Worm (Caenorhabditis elegans) whole organism, L4 larva: ENCODE data around the gene srg-38.
A peak's percentile ranks its signal among the peaks of the same experiment; 100 is the strongest.

Experiments
- D1046.2 ChIP-seq: fragments of 200-800 bp; sonication (Bioruptor generic); IDR thresholded peaks from 2 replicates; pipeline ENCODE4 v1.3.6; 2022; ENCODE audit warnings: missing genetic modification characterization, missing compliant biosample characterization
- F10B5.3 ChIP-seq: sonication (generic microtip); optimal IDR thresholded peaks from 2 replicates; lab custom pipeline; 2016; ENCODE audit warnings: mild to moderate bottlenecking, missing genetic modification characterization, missing compliant biosample characterization
- F49E8.2 ChIP-seq: sonication (generic microtip); optimal IDR thresholded peaks from 2 replicates; lab custom pipeline; 2016; ENCODE audit warnings: missing compliant biosample characterization, mild to moderate bottlenecking, missing genetic modification characterization, borderline replicate concordance
- T26A8.4 ChIP-seq: fragments of 200-800 bp; sonication (Bioruptor generic); IDR thresholded peaks from 2 replicates; pipeline ENCODE4 v1.3.6; 2022; ENCODE audit warnings: missing genetic modification characterization, missing compliant biosample characterization
- Y105C5A.15 ChIP-seq: fragments of 200-800 bp; sonication (Bioruptor generic); IDR thresholded peaks from 2 replicates; pipeline ENCODE4 v1.3.6; 2022; ENCODE audit warnings: missing genetic modification characterization, missing compliant biosample characterization
- Y5F2A.4 ChIP-seq: fragments of 200-800 bp; sonication (Bioruptor generic); optimal IDR thresholded peaks from 2 replicates; lab custom pipeline; 2018; ENCODE audit warnings: mild to moderate bottlenecking, missing genetic modification characterization, missing compliant biosample characterization
- Y75B8A.6 ChIP-seq: fragments of 200-800 bp; sonication (Bioruptor generic); IDR thresholded peaks from 2 replicates; pipeline ENCODE4 v1.3.6; 2022; ENCODE audit warnings: missing genetic modification reagents, missing genetic modification characterization, missing compliant biosample characterization
- ZK337.2 ChIP-seq: fragments of 200-800 bp; sonication (Bioruptor generic); IDR thresholded peaks from 2 replicates; pipeline ENCODE4 v1.3.6; 2022; ENCODE audit warnings: missing genetic modification reagents, missing genetic modification characterization, missing compliant biosample characterization
- ZK546.5 ChIP-seq, 2 experiments: sonication (generic microtip); optimal IDR thresholded peaks; 2 replicates each; lab custom pipeline; 2017; ENCODE audit warnings: missing biosample characterization in 2 of 2, missing genetic modification characterization in 2 of 2
- aha-1 ChIP-seq: fragments of 150-350 bp; peaks from one replicate; lab custom pipeline; 2014; ENCODE audit warnings: missing biosample characterization, missing genetic modification characterization
- aly-2 ChIP-seq: sonication (generic microtip); optimal IDR thresholded peaks from 2 replicates; lab custom pipeline; 2018; ENCODE audit warnings: missing biosample characterization, missing genetic modification characterization
- ama-1 ChIP-seq: fragments of 150-350 bp; optimal IDR thresholded peaks from 2 replicates; lab custom pipeline; 2014; ENCODE audit warnings: inconsistent platforms, mixed read lengths
- attf-4 ChIP-seq: sonication (generic microtip); optimal IDR thresholded peaks from 3 replicates; lab custom pipeline; 2017; ENCODE audit warnings: missing biosample characterization, missing genetic modification characterization
- ces-1 ChIP-seq: fragments of 150-350 bp; sonication (generic microtip); optimal IDR thresholded peaks from 4 replicates; lab custom pipeline; 2014; ENCODE audit warnings: missing biosample characterization, missing genetic modification reagents, missing genetic modification characterization
- ctbp-1 ChIP-seq: fragments of 200-800 bp; sonication (Bioruptor generic); IDR thresholded peaks from 2 replicates; pipeline ENCODE4 v1.3.6; 2022; ENCODE audit warnings: missing genetic modification reagents, missing genetic modification characterization, missing compliant biosample characterization
- daf-16 ChIP-seq, 3 experiments: sonication (generic microtip); optimal IDR thresholded peaks; 2 replicates each; lab custom pipeline; 2016 to 2017; ENCODE audit warnings: missing genetic modification characterization in 3 of 3, missing genetic modification reagents in 3 of 3, mild to moderate bottlenecking in 2 of 3, missing compliant biosample characterization in 2 of 3, missing biosample characterization in 1 of 3, moderate library complexity in 1 of 3
- dmd-6 ChIP-seq: fragments of 200-800 bp; sonication (Bioruptor generic); IDR thresholded peaks from 2 replicates; pipeline ENCODE4 v1.3.6; 2022; ENCODE audit warnings: missing genetic modification reagents, missing genetic modification characterization, missing compliant biosample characterization
- dpl-1 ChIP-seq: fragments of 150-350 bp; optimal IDR thresholded peaks from 2 replicates; lab custom pipeline; 2014; ENCODE audit warnings: missing biosample characterization, missing genetic modification reagents, missing genetic modification characterization
- duxl-1 ChIP-seq: sonication (generic microtip); optimal IDR thresholded peaks from 2 replicates; lab custom pipeline; 2016; ENCODE audit warnings: mild to moderate bottlenecking, missing genetic modification characterization, moderate library complexity, missing compliant biosample characterization; ENCODE audit not compliant: poor library complexity
- dve-1 ChIP-seq: sonication (generic microtip); optimal IDR thresholded peaks from 2 replicates; lab custom pipeline; 2017; ENCODE audit warnings: antibody characterized with exemption, mild to moderate bottlenecking, missing genetic modification characterization, missing compliant biosample characterization; ENCODE audit not compliant: insufficient read depth
- egl-43 ChIP-seq: fragments of 200-800 bp; sonication (Bioruptor generic); IDR thresholded peaks from 2 replicates; pipeline ENCODE4 v1.3.6; 2022; ENCODE audit warnings: missing genetic modification reagents, missing genetic modification characterization, missing compliant biosample characterization
- fos-1 ChIP-seq: fragments of 150-350 bp; optimal IDR thresholded peaks from 2 replicates; lab custom pipeline; 2014; ENCODE audit warnings: missing biosample characterization, missing genetic modification characterization
- hif-1 ChIP-seq, 2 experiments: sonication (generic microtip); optimal IDR thresholded peaks; 2 replicates each; lab custom pipeline; 2016 to 2017; ENCODE audit warnings: missing compliant biosample characterization in 2 of 2, missing genetic modification characterization in 2 of 2, missing genetic modification reagents in 2 of 2, missing genotype in 2 of 2, mild to moderate bottlenecking in 1 of 2
- jun-1 ChIP-seq: fragments of 150-350 bp; optimal IDR thresholded peaks from 2 replicates; lab custom pipeline; 2014; ENCODE audit warnings: missing biosample characterization, missing genetic modification reagents, missing genetic modification characterization
- lim-7 ChIP-seq: fragments of 200-800 bp; sonication (Bioruptor generic); IDR thresholded peaks from 2 replicates; pipeline ENCODE4 v1.3.6; 2022; ENCODE audit warnings: missing genetic modification characterization, missing compliant biosample characterization
- lin-13 ChIP-seq: fragments of 150-350 bp; optimal IDR thresholded peaks from 2 replicates; lab custom pipeline; 2014; ENCODE audit warnings: missing biosample characterization, missing genetic modification reagents, missing genetic modification characterization
- lin-29 ChIP-seq: fragments of 200-800 bp; sonication (Bioruptor generic); IDR thresholded peaks from 2 replicates; pipeline ENCODE4 v1.3.6; 2022; ENCODE audit warnings: missing genetic modification reagents, missing genetic modification characterization, missing compliant biosample characterization
- lin-38 ChIP-seq: fragments of 200-800 bp; sonication (Bioruptor generic); IDR thresholded peaks from 2 replicates; pipeline ENCODE4 v1.3.6; 2022; ENCODE audit warnings: missing genetic modification reagents, missing genetic modification characterization, missing compliant biosample characterization
- lin-39 ChIP-seq: fragments of 150-350 bp; optimal IDR thresholded peaks from 2 replicates; lab custom pipeline; 2014; ENCODE audit warnings: missing biosample characterization, missing genetic modification reagents, missing genetic modification characterization
- lir-3 ChIP-seq: sonication (generic microtip); optimal IDR thresholded peaks from 2 replicates; lab custom pipeline; 2016; ENCODE audit warnings: mild to moderate bottlenecking, missing genetic modification characterization, missing compliant biosample characterization
- lsy-2 ChIP-seq, 2 experiments: fragments of 150-350 bp in 1 of 2; sonication (generic microtip) in 1 of 2; optimal IDR thresholded peaks; 2 replicates each; lab custom pipeline; 2014 to 2017; ENCODE audit warnings: missing biosample characterization in 2 of 2, missing genetic modification characterization in 2 of 2
- madf-9 ChIP-seq: fragments of 200-800 bp; sonication (Bioruptor generic); conservative IDR thresholded peaks from 2 replicates; pipeline ENCODE4 v1.3.6; 2022; ENCODE audit warnings: missing genetic modification reagents, missing genetic modification characterization, missing compliant biosample characterization
- mdl-1 ChIP-seq, 2 experiments: fragments of 150-350 bp in 1 of 2; sonication (generic microtip) in 1 of 2; optimal IDR thresholded peaks; 2 replicates each; lab custom pipeline; 2014 to 2017; ENCODE audit warnings: missing biosample characterization in 2 of 2, missing genetic modification characterization in 2 of 2
- mdt-29 ChIP-seq: fragments of 200-800 bp; sonication (Bioruptor generic); IDR thresholded peaks from 2 replicates; pipeline ENCODE4 v1.3.6; 2022; ENCODE audit warnings: missing genetic modification reagents, missing genetic modification characterization, missing compliant biosample characterization
- mes-2 ChIP-seq: sonication (generic microtip); optimal IDR thresholded peaks from 2 replicates; lab custom pipeline; 2016; ENCODE audit warnings: missing genotype, mild to moderate bottlenecking, missing genetic modification characterization, missing compliant biosample characterization; ENCODE audit not compliant: poor library complexity, severe bottlenecking
- mxl-2 ChIP-seq: fragments of 200-800 bp; sonication (Bioruptor generic); conservative IDR thresholded peaks from 2 replicates; pipeline ENCODE4 v1.3.6; 2022; ENCODE audit warnings: missing genetic modification reagents, missing genetic modification characterization, missing compliant biosample characterization
- nhr-10 ChIP-seq: fragments of 150-350 bp; optimal IDR thresholded peaks from 2 replicates; lab custom pipeline; 2014; ENCODE audit warnings: missing biosample characterization, missing genetic modification characterization
- nhr-11 ChIP-seq: fragments of 150-350 bp; optimal IDR thresholded peaks from 2 replicates; lab custom pipeline; 2014; ENCODE audit warnings: missing biosample characterization, missing genetic modification characterization
- nhr-237 ChIP-seq: sonication (generic microtip); optimal IDR thresholded peaks from 2 replicates; lab custom pipeline; 2017; ENCODE audit warnings: missing biosample characterization, missing genetic modification characterization
- nhr-25 ChIP-seq: sonication (generic microtip); optimal IDR thresholded peaks from 2 replicates; lab custom pipeline; 2017; ENCODE audit warnings: missing genetic modification characterization, mild to moderate bottlenecking, missing compliant biosample characterization, antibody characterized with exemption, moderate library complexity, borderline replicate concordance; ENCODE audit not compliant: insufficient read depth
- nhr-28 ChIP-seq: fragments of 150-350 bp; optimal IDR thresholded peaks from 2 replicates; lab custom pipeline; 2014; ENCODE audit warnings: missing biosample characterization, missing genetic modification characterization
- nhr-6 ChIP-seq: fragments of 150-350 bp; optimal IDR thresholded peaks from 2 replicates; lab custom pipeline; 2014; ENCODE audit warnings: missing biosample characterization, missing genetic modification characterization
- nhr-76 ChIP-seq: fragments of 150-350 bp; optimal IDR thresholded peaks from 2 replicates; lab custom pipeline; 2014; ENCODE audit warnings: missing biosample characterization, missing genetic modification characterization
- php-3 ChIP-seq: fragments of 200-800 bp; sonication (Bioruptor generic); IDR thresholded peaks from 2 replicates; pipeline ENCODE4 v1.3.6; 2022; ENCODE audit warnings: missing genetic modification reagents, missing genetic modification characterization, missing compliant biosample characterization
- saeg-2 ChIP-seq: fragments of 200-800 bp; sonication (Bioruptor generic); IDR thresholded peaks from 2 replicates; pipeline ENCODE4 v1.3.6; 2022; ENCODE audit warnings: missing genetic modification reagents, missing genetic modification characterization, missing compliant biosample characterization
- snpc-1.2 ChIP-seq: fragments of 200-800 bp; sonication (Bioruptor generic); IDR thresholded peaks from 2 replicates; pipeline ENCODE4 v1.3.6; 2022; ENCODE audit warnings: missing genetic modification reagents, missing genetic modification characterization, missing compliant biosample characterization
- snpc-4 ChIP-seq: fragments of 150-350 bp; optimal IDR thresholded peaks from 2 replicates; lab custom pipeline; 2014; ENCODE audit warnings: missing biosample characterization, missing genetic modification characterization
- unc-130 ChIP-seq: sonication (generic microtip); optimal IDR thresholded peaks from 2 replicates; lab custom pipeline; 2016; ENCODE audit warnings: missing genetic modification reagents, missing genetic modification characterization, missing compliant biosample characterization
- vab-7 ChIP-seq: fragments of 200-800 bp; sonication (Bioruptor generic); IDR thresholded peaks from 2 replicates; pipeline ENCODE4 v1.3.6; 2022; ENCODE audit warnings: missing genetic modification reagents, missing genetic modification characterization, missing compliant biosample characterization
- zfp-2 ChIP-seq: sonication (generic microtip); optimal IDR thresholded peaks from 2 replicates; lab custom pipeline; 2016; ENCODE audit warnings: mild to moderate bottlenecking, missing genetic modification characterization, missing compliant biosample characterization
- zfp-3 ChIP-seq: fragments of 200-800 bp; sonication (Bioruptor generic); conservative IDR thresholded peaks from 2 replicates; pipeline ENCODE4 v1.3.6; 2022; ENCODE audit warnings: missing genetic modification reagents, missing genetic modification characterization, missing compliant biosample characterization
- ztf-7 ChIP-seq: fragments of 150-350 bp; optimal IDR thresholded peaks from 2 replicates; lab custom pipeline; 2014; ENCODE audit warnings: missing biosample characterization, missing genetic modification characterization

Gene srg-38

ce11 chrV:11122466-11122865 lies 33.0 kb downstream of the srg-38 start, which contains the start of gene mboa-2 (continued):
- TF ChIP-seq dmd-6 (GFP tag; lab: Robert Waterston, UW), result peak; percentile 52
- no peak for TF ChIP-seq ztf-7 (tag; lab: Kevin White, UChicago)
- no peak for TF ChIP-seq lim-7 (GFP tag; lab: Robert Waterston, UW)
- no peak for TF ChIP-seq saeg-2
- peak; percentile 50 for TF ChIP-seq nhr-28
- TF ChIP-seq hif-1 (tag; optimal IDR thresholded peaks at IDR 0.05; lab: Kevin White, UChicago), result no peak
- no peak for TF ChIP-seq snpc-4 (tag; lab: Kevin White, UChicago)
- no peak for TF ChIP-seq mdl-1 (tag; optimal IDR thresholded peaks at IDR 0.05; lab: Kevin White, UChicago)
- peak in 1 of 2 experiments; percentile 63 for TF ChIP-seq lsy-2 (tag; optimal IDR thresholded peaks at IDR 0.05; lab: Kevin White, UChicago)
- no peak for TF ChIP-seq Y105C5A.15 (GFP tag; lab: Robert Waterston, UW)
- no peak for TF ChIP-seq jun-1 (tag; lab: Kevin White, UChicago)
- no peak for TF ChIP-seq nhr-237 (tag; lab: Kevin White, UChicago)
- TF ChIP-seq nhr-6 (tag; lab: Kevin White, UChicago), result no peak
- no peak for TF ChIP-seq dpl-1 (GFP tag; lab: Kevin White, UChicago)
- peak; percentile 43; the same call in 1 of the 2 replicates for TF ChIP-seq zfp-3 (GFP tag; lab: Robert Waterston, UW)
- no peak for TF ChIP-seq attf-4
- no peak for TF ChIP-seq F49E8.2 (tag; lab: Kevin White, UChicago)
- TF ChIP-seq ces-1 (GFP tag; lab: Kevin White, UChicago), result no peak
- peak; percentile 83 for TF ChIP-seq dve-1 (tag; lab: Kevin White, UChicago)
- TF ChIP-seq zfp-2, result no peak
- TF ChIP-seq aha-1 (tag; lab: Kevin White, UChicago), result no peak
- TF ChIP-seq snpc-1.2, result no peak
- no peak for TF ChIP-seq ZK337.2
- no peak for TF ChIP-seq lin-29
- TF ChIP-seq daf-16 (GFP tag; optimal IDR thresholded peaks at IDR 0.05; lab: Kevin White, UChicago), result peak in 1 of 2 experiments; percentile 79
- TF ChIP-seq daf-16 (tag; optimal IDR thresholded peaks at IDR 0.05; lab: Kevin White, UChicago), result peak; percentile 76
- no peak for TF ChIP-seq lin-39
- TF ChIP-seq madf-9 (GFP tag; lab: Robert Waterston, UW), result no peak
- no peak for TF ChIP-seq nhr-10 (tag; lab: Kevin White, UChicago)
- TF ChIP-seq php-3 (GFP tag; lab: Robert Waterston, UW), result no peak
- TF ChIP-seq fos-1, result no peak
- TF ChIP-seq duxl-1, result peak; percentile 72
- no peak for TF ChIP-seq nhr-25 (tag; lab: Kevin White, UChicago)
- TF ChIP-seq unc-130 (GFP tag; lab: Kevin White, UChicago), result no peak
- TF ChIP-seq egl-43, result no peak
- no peak for TF ChIP-seq vab-7 (GFP tag; lab: Robert Waterston, UW)
- no peak for TF ChIP-seq ctbp-1 (GFP tag; lab: Robert Waterston, UW)
- TF ChIP-seq aly-2 (tag; lab: Kevin White, UChicago), result no peak
- no peak for TF ChIP-seq F10B5.3 (tag; lab: Kevin White, UChicago)
- TF ChIP-seq Y5F2A.4 (GFP tag; lab: Kevin White, UChicago), result no peak
- TF ChIP-seq lin-13 (GFP tag; lab: Kevin White, UChicago), result no peak
- TF ChIP-seq lir-3, result no peak
- TF ChIP-seq mdt-29 (GFP tag; lab: Robert Waterston, UW), result no peak
- no peak for TF ChIP-seq Y75B8A.6 (GFP tag; lab: Robert Waterston, UW)
- peak; percentile 51 for TF ChIP-seq mes-2
- TF ChIP-seq nhr-11 (tag; lab: Kevin White, UChicago), result no peak
- no peak for TF ChIP-seq D1046.2 (GFP tag; lab: Robert Waterston, UW)
- no peak for TF ChIP-seq T26A8.4
- peak; percentile 59 for TF ChIP-seq lin-38
- no peak for TF ChIP-seq nhr-76 (tag; lab: Kevin White, UChicago)
- no peak for TF ChIP-seq mxl-2 (GFP tag; lab: Robert Waterston, UW)
- TF ChIP-seq ZK546.5 (tag; optimal IDR thresholded peaks at IDR 0.05; lab: Kevin White, UChicago), result no peak
- TF ChIP-seq ama-1 (lab: Kevin White, UChicago), result no peak
